Fruit fly (Drosophila melanogaster) whole organism, embryonic: ENCODE data around the gene CG8281.

ENCODE experiments used
- Bdp1 ChIP-seq: fragments of 200-800 bp; sonication (Bioruptor generic); optimal IDR thresholded peaks from 3 replicates; lab custom pipeline; 2016; ENCODE audit warnings: missing biosample characterization, missing genetic modification characterization
- Bgb ChIP-seq: fragments of 200-800 bp; sonication (Bioruptor generic); IDR thresholded peaks from 2 replicates; pipeline ENCODE4 v1.3.6; 2022; ENCODE audit warnings: missing biosample characterization, missing genetic modification characterization; ENCODE audit not compliant: partially characterized antibody
- CG11723 ChIP-seq: fragments of 200-800 bp; sonication (Bioruptor generic); optimal IDR thresholded peaks from 2 replicates; lab custom pipeline; 2017; ENCODE audit warnings: missing biosample characterization, mild to moderate bottlenecking, missing genetic modification characterization
- CG12659 ChIP-seq: fragments of 200-800 bp; sonication (Bioruptor generic); optimal IDR thresholded peaks from 3 replicates; lab custom pipeline; 2017; ENCODE audit warnings: mild to moderate bottlenecking, missing biosample characterization, missing genetic modification reagents, missing genetic modification characterization
- CG13894 ChIP-seq: fragments of 200-800 bp; sonication (Bioruptor generic); optimal IDR thresholded peaks from 3 replicates; lab custom pipeline; 2018; ENCODE audit warnings: missing biosample characterization, mild to moderate bottlenecking, missing genetic modification characterization, moderate library complexity
- CG14965 ChIP-seq: fragments of 200-800 bp; sonication (Bioruptor generic); optimal IDR thresholded peaks from 2 replicates; lab custom pipeline; 2016; ENCODE audit warnings: missing biosample characterization, missing genetic modification characterization, borderline replicate concordance
- CG17186 ChIP-seq: fragments of 200-800 bp; sonication (Bioruptor generic); optimal IDR thresholded peaks from 3 replicates; lab custom pipeline; 2017; ENCODE audit warnings: missing biosample characterization, missing genetic modification reagents, missing genetic modification characterization
- CG17361 ChIP-seq: fragments of 200-800 bp; sonication (Bioruptor generic); IDR thresholded peaks from 3 replicates; pipeline ENCODE4 v1.3.6; 2022; ENCODE audit warnings: missing biosample characterization, missing genetic modification characterization
- CG17568 ChIP-seq: fragments of 200-800 bp; sonication (Bioruptor generic); optimal IDR thresholded peaks from 2 replicates; lab custom pipeline; 2018; ENCODE audit warnings: missing biosample characterization, mild to moderate bottlenecking, missing genetic modification characterization, moderate library complexity
- CG18476 ChIP-seq: fragments of 200-800 bp; sonication (Bioruptor generic); optimal IDR thresholded peaks from 2 replicates; lab custom pipeline; 2016; ENCODE audit warnings: missing biosample characterization, mild to moderate bottlenecking, missing genetic modification characterization
- CG2678 ChIP-seq: fragments of 200-800 bp; sonication (Bioruptor generic); optimal IDR thresholded peaks from 3 replicates; lab custom pipeline; 2019; ENCODE audit warnings: missing biosample characterization, mild to moderate bottlenecking, missing genetic modification characterization, moderate library complexity
- CG30403 ChIP-seq: fragments of 200-800 bp; sonication (Bioruptor generic); optimal IDR thresholded peaks from 3 replicates; lab custom pipeline; 2016; ENCODE audit warnings: missing biosample characterization, missing genetic modification characterization
- CG34376 ChIP-seq: fragments of 200-800 bp; sonication (Bioruptor generic); optimal IDR thresholded peaks from 2 replicates; lab custom pipeline; 2018; ENCODE audit warnings: missing biosample characterization, mild to moderate bottlenecking, missing genetic modification characterization
- CG6254 ChIP-seq: fragments of 200-800 bp; sonication (Bioruptor generic); optimal IDR thresholded peaks from 3 replicates; lab custom pipeline; 2017; ENCODE audit warnings: mild to moderate bottlenecking, missing biosample characterization, missing genetic modification reagents, missing genetic modification characterization
- Dad ChIP-seq: fragments of 200-800 bp; sonication (Bioruptor generic); optimal IDR thresholded peaks from 3 replicates; lab custom pipeline; 2016; ENCODE audit warnings: missing biosample characterization, missing genetic modification characterization
- Dll ChIP-seq: fragments of 200-800 bp; sonication (Bioruptor generic); IDR thresholded peaks from 4 replicates; pipeline ENCODE4 v1.3.6; 2022; ENCODE audit warnings: missing biosample characterization, missing genetic modification characterization; ENCODE audit not compliant: partially characterized antibody
- Drgx ChIP-seq: fragments of 200-800 bp; sonication (Bioruptor generic); IDR thresholded peaks from 2 replicates; pipeline ENCODE4 v1.3.6; 2022; ENCODE audit warnings: missing biosample characterization, missing genetic modification characterization
- Ets65A ChIP-seq: fragments of 200-800 bp; sonication (Bioruptor generic); peaks from one replicate; lab custom pipeline; 2016; ENCODE audit warnings: missing biosample characterization, missing genetic modification characterization
- HHEX ChIP-seq: fragments of 200-800 bp; sonication (Bioruptor generic); optimal IDR thresholded peaks from 3 replicates; lab custom pipeline; 2017; ENCODE audit warnings: missing biosample characterization, mild to moderate bottlenecking, missing genetic modification characterization, missing genetic modification reagents
- HLHmδ ChIP-seq: fragments of 200-800 bp; sonication (Bioruptor generic); optimal IDR thresholded peaks from 2 replicates; lab custom pipeline; 2018; ENCODE audit warnings: missing biosample characterization, mild to moderate bottlenecking, missing genetic modification characterization, moderate library complexity
- Hmr ChIP-seq: fragments of 200-800 bp; sonication (Bioruptor generic); optimal IDR thresholded peaks from 3 replicates; lab custom pipeline; 2017; ENCODE audit warnings: mild to moderate bottlenecking, missing biosample characterization, missing genetic modification reagents, missing genetic modification characterization
- Med ChIP-seq: fragments of 200-800 bp; sonication (Bioruptor generic); peaks from one replicate; lab custom pipeline; 2016; ENCODE audit warnings: missing biosample characterization, missing genetic modification characterization, mild to moderate bottlenecking, inconsistent platforms, moderate library complexity
- NC2α ChIP-seq: fragments of 200-800 bp; sonication (Bioruptor generic); optimal IDR thresholded peaks from 2 replicates; lab custom pipeline; 2016; ENCODE audit warnings: missing biosample characterization, missing genetic modification characterization
- Nf-YC ChIP-seq: fragments of 200-800 bp; optimal IDR thresholded peaks from 3 replicates; lab custom pipeline; 2019; ENCODE audit warnings: missing biosample characterization, mild to moderate bottlenecking, missing genetic modification characterization, moderate library complexity
- Scr ChIP-seq: fragments of 200-800 bp; sonication (Bioruptor generic); IDR thresholded peaks from 2 replicates; pipeline ENCODE4 v1.3.6; 2022; ENCODE audit warnings: missing biosample characterization, missing genetic modification characterization; ENCODE audit not compliant: partially characterized antibody
- Side ChIP-seq: fragments of 200-800 bp; sonication (Bioruptor generic); optimal IDR thresholded peaks from 2 replicates; lab custom pipeline; 2016; ENCODE audit warnings: missing biosample characterization, missing genetic modification characterization
- ap ChIP-seq: fragments of 200-800 bp; sonication (Bioruptor generic); IDR thresholded peaks from 2 replicates; pipeline ENCODE4 v1.3.6; 2022; ENCODE audit warnings: missing biosample characterization, missing genetic modification characterization
- cad ChIP-seq: fragments of >200 bp; optimal IDR thresholded peaks from 2 replicates; lab custom pipeline; 2017; ENCODE audit warnings: missing biosample characterization, missing genetic modification characterization
- chm ChIP-seq: fragments of 200-800 bp; sonication (Bioruptor generic); IDR thresholded peaks from 2 replicates; pipeline ENCODE4 v1.3.6; 2022; ENCODE audit warnings: missing biosample characterization, missing genetic modification characterization
- ci ChIP-seq: fragments of 200-800 bp; sonication (Bioruptor generic); IDR thresholded peaks from 3 replicates; pipeline ENCODE4 v1.3.6; 2022; ENCODE audit warnings: missing biosample characterization, missing genetic modification characterization
- corto ChIP-seq: fragments of 200-800 bp; sonication (Bioruptor generic); optimal IDR thresholded peaks from 2 replicates; lab custom pipeline; 2016; ENCODE audit warnings: missing biosample characterization, mild to moderate bottlenecking, missing genetic modification characterization, moderate library complexity
- cwo ChIP-seq: fragments of 200-800 bp; sonication (Bioruptor generic); optimal IDR thresholded peaks from 3 replicates; lab custom pipeline; 2017; ENCODE audit warnings: missing biosample characterization, missing genetic modification characterization, mild to moderate bottlenecking, moderate library complexity, missing genetic modification reagents
- exex ChIP-seq: fragments of 200-800 bp; sonication (Bioruptor generic); optimal IDR thresholded peaks from 4 replicates; lab custom pipeline; 2018; ENCODE audit warnings: missing biosample characterization, mild to moderate bottlenecking, missing genetic modification characterization, moderate library complexity
- grn ChIP-seq: fragments of 200-800 bp; sonication (Bioruptor generic); optimal IDR thresholded peaks from 3 replicates; lab custom pipeline; 2017; ENCODE audit warnings: missing biosample characterization, missing genetic modification characterization
- gro ChIP-seq: fragments of 200-800 bp; sonication (Bioruptor generic); optimal IDR thresholded peaks from 2 replicates; lab custom pipeline; 2016; ENCODE audit warnings: missing biosample characterization, missing genetic modification characterization
- gt ChIP-seq: fragments of 200-800 bp; sonication (Bioruptor generic); IDR thresholded peaks from 2 replicates; pipeline ENCODE4 v1.3.6; 2022; ENCODE audit warnings: missing biosample characterization, missing genetic modification characterization
- lab ChIP-seq: fragments of 200-800 bp; sonication (Bioruptor generic); optimal IDR thresholded peaks from 3 replicates; lab custom pipeline; 2017; ENCODE audit warnings: missing biosample characterization, missing genetic modification characterization, mild to moderate bottlenecking, moderate library complexity, missing genetic modification reagents
- mirr ChIP-seq: fragments of 200-800 bp; sonication (Bioruptor generic); optimal IDR thresholded peaks from 3 replicates; lab custom pipeline; 2018; ENCODE audit warnings: missing biosample characterization, mild to moderate bottlenecking, missing genetic modification characterization
- p53 ChIP-seq: fragments of 200-800 bp; sonication (Bioruptor generic); optimal IDR thresholded peaks from 2 replicates; lab custom pipeline; 2016; ENCODE audit warnings: missing biosample characterization, missing genetic modification characterization
- sc ChIP-seq, 3 experiments: fragments of >200 bp in 2 of 3; fragments of 200-800 bp in 1 of 3; sonication (Bioruptor generic) in 1 of 3; optimal IDR thresholded peaks; 2 replicates in 2 of 3; 3 replicates in 1 of 3; lab custom pipeline; 2017; ENCODE audit warnings: mild to moderate bottlenecking in 1 of 3, missing biosample characterization in 1 of 3, missing genetic modification characterization in 1 of 3, missing genetic modification reagents in 1 of 3
- sens-2 ChIP-seq: fragments of 200-800 bp; sonication (Bioruptor generic); IDR thresholded peaks from 2 replicates; pipeline ENCODE4 v1.3.6; 2022; ENCODE audit warnings: missing biosample characterization, missing genetic modification characterization
- seq ChIP-seq: fragments of 200-800 bp; sonication (Bioruptor generic); IDR thresholded peaks from 2 replicates; pipeline ENCODE4 v1.3.6; 2022; ENCODE audit warnings: missing biosample characterization, missing genetic modification characterization
- sim ChIP-seq: fragments of 200-800 bp; sonication (Bioruptor generic); IDR thresholded peaks from 2 replicates; pipeline ENCODE4 v1.3.6; 2022; ENCODE audit warnings: missing biosample characterization, missing genetic modification characterization
- sqz ChIP-seq: fragments of 200-800 bp; sonication (Bioruptor generic); optimal IDR thresholded peaks from 3 replicates; lab custom pipeline; 2018; ENCODE audit warnings: missing biosample characterization, mild to moderate bottlenecking, missing genetic modification characterization
- sug ChIP-seq: fragments of 200-800 bp; optimal IDR thresholded peaks from 2 replicates; lab custom pipeline; 2019; ENCODE audit warnings: missing biosample characterization, mild to moderate bottlenecking, missing genetic modification characterization, moderate library complexity
- tio ChIP-seq: fragments of 200-800 bp; sonication (Bioruptor generic); optimal IDR thresholded peaks from 2 replicates; lab custom pipeline; 2017; ENCODE audit warnings: missing biosample characterization, missing genetic modification characterization, inconsistent platforms
- wdn ChIP-seq: fragments of 200-800 bp; sonication (Bioruptor generic); IDR thresholded peaks from 2 replicates; pipeline ENCODE4 v1.3.6; 2022; ENCODE audit warnings: missing biosample characterization, missing genetic modification characterization
- yki ChIP-seq: fragments of >200 bp; optimal IDR thresholded peaks from 3 replicates; lab custom pipeline; 2018

The CG8281 gene

DNA sequence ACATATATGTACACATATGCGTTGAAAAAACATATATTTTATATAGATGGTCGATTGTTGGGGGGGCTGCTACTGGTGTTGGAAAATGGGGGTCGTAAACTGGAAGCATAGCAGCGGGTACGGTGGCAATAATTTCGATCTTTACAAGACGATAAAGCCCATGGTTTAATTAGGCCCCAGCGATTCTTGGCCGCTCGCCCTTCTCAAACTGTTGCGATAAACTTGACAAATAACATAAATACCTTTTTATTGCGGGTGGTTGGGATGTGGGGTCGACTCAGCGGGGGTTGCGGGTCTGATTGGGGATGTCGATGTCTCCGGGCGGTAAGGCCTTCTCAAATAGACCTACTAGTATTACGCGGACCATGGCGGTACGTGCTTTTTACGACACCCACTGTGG lies 26.4 kb downstream of the CG8281 start (continued):
- no peak for TF ChIP-seq seq
- TF ChIP-seq CG30403 = no peak
- peak; percentile 61 for TF ChIP-seq Med (GFP tag; lab: Kevin White, UChicago)
- TF ChIP-seq Ets65A = no peak
- peak; percentile 61 for TF ChIP-seq mirr (GFP tag; lab: Kevin White, UChicago)
- peak; percentile 97 for TF ChIP-seq exex (tag; lab: Kevin White, UChicago)
- TF ChIP-seq HHEX = peak; percentile 15
- TF ChIP-seq CG2678 (tag; lab: Kevin White, UChicago) = peak; percentile 36
- 0 out of 2 replicates have a peak, but pooled peaks have one; percentile 38 for TF ChIP-seq sens-2 (GFP tag; lab: Robert Waterston, UW)
- 0 out of 2 replicates have a peak, but pooled peaks have one; percentile 59 for TF ChIP-seq chm (GFP tag; lab: Robert Waterston, UW)
- TF ChIP-seq CG34376 = peak; percentile 72
- no peak for TF ChIP-seq Dad (GFP tag; lab: Kevin White, UChicago)
- 0 out of 2 replicates have a peak, but pooled peaks have one; percentile 23 for TF ChIP-seq sim (GFP tag; lab: Robert Waterston, UW)
- no peak for TF ChIP-seq Dll (GFP tag; lab: Robert Waterston, UW)
- peak; percentile 23; the same call in 1 of the 3 replicates for TF ChIP-seq CG17361 (GFP tag; lab: Robert Waterston, UW)
- TF ChIP-seq ci = peak; percentile 58; the same call in 1 of the 3 replicates
- peak; percentile 80 for TF ChIP-seq grn (GFP tag; lab: Kevin White, UChicago)
- TF ChIP-seq Nf-YC (tag; lab: Kevin White, UChicago) = peak; percentile 27

DNA sequence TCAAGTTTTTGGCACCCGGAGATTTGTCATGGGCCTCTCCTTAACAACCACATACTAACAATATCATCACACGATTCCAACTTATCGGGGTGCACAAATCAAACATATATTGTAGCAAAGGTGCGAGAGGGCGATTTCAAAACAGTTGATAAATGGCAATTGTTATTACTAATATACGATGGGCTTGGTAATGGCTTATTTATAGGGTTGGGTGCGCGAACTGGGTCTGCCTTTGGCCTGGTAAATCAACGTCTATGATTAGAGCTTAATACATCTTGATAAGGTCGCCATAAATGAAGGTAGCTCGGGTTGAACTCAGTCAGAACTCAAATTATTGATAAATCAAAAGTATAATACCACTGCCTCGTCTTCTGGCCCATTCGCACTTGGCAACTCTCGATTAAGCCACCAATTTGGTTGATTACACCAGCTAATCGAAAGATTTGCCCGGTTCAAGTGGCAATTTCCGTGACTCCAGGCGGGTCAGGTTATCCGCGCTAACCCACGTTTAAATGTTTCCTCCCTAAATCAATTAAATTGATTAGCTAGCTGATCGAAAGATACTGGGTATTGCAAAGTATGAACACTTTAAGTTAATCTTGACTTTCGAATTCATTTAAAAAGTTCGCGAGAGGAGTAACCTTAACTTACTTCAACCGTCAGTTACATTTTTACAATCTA lies 28.4 kb downstream of the CG8281 start:
- TF ChIP-seq CG17186 (GFP tag; lab: Kevin White, UChicago) (no peak), CG11723 (GFP tag; lab: Kevin White, UChicago) (no peak), lab (GFP tag; lab: Kevin White, UChicago) (peak; percentile 1), CG17568 (GFP tag; lab: Kevin White, UChicago) (no peak), ap (GFP tag; lab: Robert Waterston, UW) (no peak), gt (GFP tag; lab: Robert Waterston, UW) (no peak), gro (GFP tag; lab: Kevin White, UChicago) (no peak), Hmr (no peak), grn (GFP tag; lab: Kevin White, UChicago) (peak; percentile 67), HLHmδ (GFP tag; lab: Kevin White, UChicago) (no peak), exex (tag; lab: Kevin White, UChicago) (peak; percentile 100), p53 (GFP tag; lab: Kevin White, UChicago) (no peak), CG14965 (no peak), CG18476 (GFP tag; lab: Kevin White, UChicago) (no peak), CG34376 (peak; percentile 91), wdn (GFP tag; lab: Robert Waterston, UW) (no peak), sc (optimal IDR thresholded peaks at IDR 0.05; lab: Kevin White, UChicago) (no peak), sc (GFP tag; optimal IDR thresholded peaks at IDR 0.05; lab: Kevin White, UChicago) (no peak), CG13894 (tag; lab: Kevin White, UChicago) (no peak), sqz (GFP tag; lab: Kevin White, UChicago) (no peak), corto (GFP tag; lab: Kevin White, UChicago) (no peak), sug (peak; percentile 81), cad (GFP tag; lab: Kevin White, UChicago) (no peak), CG6254 (GFP tag; lab: Kevin White, UChicago) (no peak), Scr (GFP tag; lab: Robert Waterston, UW) (no peak), Drgx (GFP tag; lab: Robert Waterston, UW) (no peak), Side (GFP tag; lab: Kevin White, UChicago) (no peak), NC2α (GFP tag; lab: Kevin White, UChicago) (no peak), CG12659 (GFP tag; lab: Kevin White, UChicago) (no peak), tio (GFP tag; lab: Kevin White, UChicago) (no peak), mirr (GFP tag; lab: Kevin White, UChicago) (peak; percentile 12), Bgb (GFP tag; lab: Robert Waterston, UW) (no peak), cwo (peak; percentile 34), yki (lab: Kevin White, UChicago) (no peak), Bdp1 (GFP tag; lab: Kevin White, UChicago) (no peak)
